Fruit fly (Drosophila melanogaster) whole organism, adult: Measurements from ENCODE around the gene Uba5.

Source experiments
- CG11617 ChIP-seq: fragments of 200-800 bp; sonication (Bioruptor generic); optimal IDR thresholded peaks from 2 replicates; lab custom pipeline; 2017; ENCODE audit warnings: mild to moderate bottlenecking, missing biosample characterization, missing genetic modification reagents, missing genetic modification characterization
- CG12768 ChIP-seq: fragments of 200-800 bp; sonication (Bioruptor generic); optimal IDR thresholded peaks from 2 replicates; lab custom pipeline; 2017; ENCODE audit warnings: missing biosample characterization, missing genetic modification characterization, mild to moderate bottlenecking, moderate library complexity, missing genetic modification reagents
- CG14711 ChIP-seq: fragments of 200-800 bp; sonication (Bioruptor generic); optimal IDR thresholded peaks from 2 replicates; lab custom pipeline; 2018; ENCODE audit warnings: missing biosample characterization, mild to moderate bottlenecking, missing genetic modification characterization, moderate library complexity
- CG1620 ChIP-seq: fragments of 200-800 bp; sonication (Bioruptor generic); optimal IDR thresholded peaks from 2 replicates; lab custom pipeline; 2016; ENCODE audit warnings: missing biosample characterization, missing genetic modification characterization
- CG33017 ChIP-seq: fragments of 200-800 bp; sonication (Bioruptor generic); optimal IDR thresholded peaks from 2 replicates; lab custom pipeline; 2018; ENCODE audit warnings: missing biosample characterization, mild to moderate bottlenecking, missing genetic modification characterization, moderate library complexity
- CG5204 ChIP-seq: fragments of 200-800 bp; sonication (Bioruptor generic); optimal IDR thresholded peaks from 2 replicates; lab custom pipeline; 2016; ENCODE audit warnings: missing biosample characterization, missing genetic modification characterization
- CG7045 ChIP-seq: fragments of 200-800 bp; sonication (Bioruptor generic); optimal IDR thresholded peaks from 2 replicates; lab custom pipeline; 2017; ENCODE audit warnings: missing biosample characterization, mild to moderate bottlenecking, missing genetic modification characterization
- CG7101 ChIP-seq: fragments of 200-800 bp; sonication (Bioruptor generic); optimal IDR thresholded peaks from 2 replicates; lab custom pipeline; 2018; ENCODE audit warnings: missing biosample characterization, mild to moderate bottlenecking, missing genetic modification characterization, moderate library complexity
- Clk ChIP-seq: fragments of 200-800 bp; sonication (Bioruptor generic); optimal IDR thresholded peaks from 2 replicates; lab custom pipeline; 2017; ENCODE audit warnings: missing biosample characterization, missing genetic modification characterization
- Crg-1 ChIP-seq: fragments of 200-800 bp; sonication (Bioruptor generic); optimal IDR thresholded peaks from 2 replicates; lab custom pipeline; 2016; ENCODE audit warnings: missing biosample characterization, missing genetic modification characterization
- Hr96 ChIP-seq: fragments of 200-800 bp; sonication (Bioruptor generic); optimal IDR thresholded peaks from 2 replicates; lab custom pipeline; 2016; ENCODE audit warnings: missing biosample characterization, missing genetic modification characterization
- Mnt ChIP-seq: fragments of 200-800 bp; sonication (Bioruptor generic); optimal IDR thresholded peaks from 2 replicates; lab custom pipeline; 2016; ENCODE audit warnings: missing biosample characterization, mild to moderate bottlenecking, missing genetic modification characterization
- bab1 ChIP-seq: fragments of 200-800 bp; sonication (Bioruptor generic); optimal IDR thresholded peaks from 3 replicates; lab custom pipeline; 2019; ENCODE audit warnings: missing biosample characterization, mild to moderate bottlenecking, missing genetic modification characterization, moderate library complexity
- cic ChIP-seq: fragments of 200-800 bp; sonication (Bioruptor generic); optimal IDR thresholded peaks from 2 replicates; lab custom pipeline; 2017; ENCODE audit warnings: missing biosample characterization, mild to moderate bottlenecking, missing genetic modification characterization, moderate library complexity
- cnc ChIP-seq, 2 experiments: fragments of >200 bp; optimal IDR thresholded peaks; 2 replicates each; lab custom pipeline; 2017
- kay ChIP-seq: fragments of 200-800 bp; sonication (Bioruptor generic); peaks from one replicate; lab custom pipeline; 2016; ENCODE audit warnings: missing biosample characterization, missing genetic modification characterization, borderline replicate concordance
- ovo ChIP-seq: fragments of 200-800 bp; sonication (Bioruptor generic); optimal IDR thresholded peaks from 2 replicates; lab custom pipeline; 2016; ENCODE audit warnings: missing biosample characterization, missing genetic modification characterization
- pad ChIP-seq: fragments of 200-800 bp; sonication (Bioruptor generic); optimal IDR thresholded peaks from 3 replicates; lab custom pipeline; 2017; ENCODE audit warnings: missing biosample characterization, missing genetic modification characterization, mild to moderate bottlenecking, moderate library complexity, missing genetic modification reagents
- tj ChIP-seq: fragments of 200-800 bp; sonication (Bioruptor generic); optimal IDR thresholded peaks from 3 replicates; lab custom pipeline; 2017; ENCODE audit warnings: missing biosample characterization, mild to moderate bottlenecking, missing genetic modification characterization, moderate library complexity
- toe ChIP-seq: fragments of 200-800 bp; sonication (Bioruptor generic); optimal IDR thresholded peaks from 2 replicates; lab custom pipeline; 2016; ENCODE audit warnings: missing biosample characterization, missing genetic modification characterization

Uba5 gene

DNA sequence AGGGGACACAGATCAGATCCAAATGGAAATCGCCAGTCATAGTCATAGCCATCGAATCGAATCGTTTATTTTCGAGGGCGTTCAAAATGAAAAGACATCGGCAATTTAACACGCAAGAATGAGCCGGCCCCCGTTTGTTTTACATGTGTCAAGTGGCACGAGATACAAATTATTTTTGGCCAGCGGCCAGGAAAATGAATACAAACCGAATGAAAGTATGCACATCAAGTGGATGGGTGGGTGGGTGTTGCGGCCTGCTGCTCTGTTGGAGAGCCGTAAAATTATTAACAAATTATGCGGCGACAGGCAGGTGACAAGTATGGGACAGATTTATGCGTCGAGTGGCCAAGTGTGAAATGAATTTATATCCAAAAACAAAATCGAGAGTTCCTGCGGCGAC is 19.3 kb upstream of the Uba5 start:
- no peak for TF ChIP-seq CG14711
- TF ChIP-seq toe (GFP tag; lab: Kevin White, UChicago), result no peak
- no peak for TF ChIP-seq pad (GFP tag; lab: Kevin White, UChicago)
- TF ChIP-seq bab1 (GFP tag; lab: Kevin White, UChicago), result no peak
- TF ChIP-seq CG12768 (GFP tag; lab: Kevin White, UChicago), result no peak
- no peak for TF ChIP-seq CG7045 (GFP tag; lab: Kevin White, UChicago)
- no peak for TF ChIP-seq cnc (optimal IDR thresholded peaks at IDR 0.05; lab: Kevin White, UChicago)
- no peak for TF ChIP-seq CG5204 (GFP tag; lab: Kevin White, UChicago)
- TF ChIP-seq CG1620, result no peak
- TF ChIP-seq Mnt (GFP tag; lab: Kevin White, UChicago), result no peak
- TF ChIP-seq tj (GFP tag; lab: Kevin White, UChicago), result no peak

DNA sequence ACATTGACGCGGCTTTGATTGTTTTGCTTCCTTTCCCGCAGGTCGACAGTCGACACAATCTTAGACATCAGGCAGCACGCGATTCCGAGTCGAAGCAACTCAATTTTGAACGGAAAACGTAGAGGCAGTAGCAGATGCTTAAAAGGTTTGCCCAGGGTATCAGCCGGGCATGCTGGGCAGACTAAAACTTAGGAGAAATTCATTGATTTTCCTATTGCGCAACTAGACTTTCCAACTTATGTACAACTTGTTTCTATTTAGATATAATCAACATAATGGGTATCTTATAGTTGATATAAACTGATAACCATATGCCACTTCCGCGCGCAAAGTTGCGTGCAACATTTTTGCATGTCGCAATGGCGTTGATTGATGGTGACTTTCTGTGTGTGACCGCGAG is 16.6 kb upstream of the Uba5 start:
- TF ChIP-seq Hr96 (GFP tag; lab: Kevin White, UChicago) (no peak), CG33017 (tag; lab: Kevin White, UChicago) (no peak), cnc (optimal IDR thresholded peaks at IDR 0.05; lab: Kevin White, UChicago) (no peak), tj (GFP tag; lab: Kevin White, UChicago) (no peak), bab1 (GFP tag; lab: Kevin White, UChicago) (no peak), ovo (GFP tag; lab: Kevin White, UChicago) (no peak), CG1620 (no peak), kay (GFP tag; lab: Kevin White, UChicago) (no peak), CG12768 (GFP tag; lab: Kevin White, UChicago) (no peak)

DNA sequence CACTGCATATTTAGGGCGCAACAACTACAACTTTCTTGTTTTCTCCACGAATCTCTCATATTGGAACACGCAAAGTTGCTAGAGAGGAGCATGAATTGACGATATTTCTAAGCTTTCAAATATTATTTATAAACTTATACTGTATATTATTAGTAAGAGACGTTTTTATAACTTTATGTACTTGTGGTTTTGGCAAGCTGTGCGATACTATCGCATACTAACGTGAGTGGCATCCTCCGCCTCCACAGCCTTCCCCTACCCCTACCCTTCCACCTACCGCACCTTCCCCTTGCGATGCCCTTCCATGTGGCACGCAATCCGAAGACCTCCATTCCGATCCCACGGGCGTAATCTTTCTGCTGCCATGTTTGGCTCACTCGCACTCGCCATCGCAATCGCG is 15.0 kb upstream of the Uba5 start:
- TF ChIP-seq CG1620, result no peak
- TF ChIP-seq toe (GFP tag; lab: Kevin White, UChicago), result no peak
- TF ChIP-seq CG14711, result no peak
- TF ChIP-seq ovo (GFP tag; lab: Kevin White, UChicago), result no peak
- TF ChIP-seq CG7101 (tag; lab: Kevin White, UChicago), result no peak
- no peak for TF ChIP-seq tj (GFP tag; lab: Kevin White, UChicago)
- no peak for TF ChIP-seq kay (GFP tag; lab: Kevin White, UChicago)
- no peak for TF ChIP-seq bab1 (GFP tag; lab: Kevin White, UChicago)
- no peak for TF ChIP-seq CG11617 (GFP tag; lab: Kevin White, UChicago)
- TF ChIP-seq Mnt (GFP tag; lab: Kevin White, UChicago), result no peak
- TF ChIP-seq Hr96 (GFP tag; lab: Kevin White, UChicago), result no peak
- TF ChIP-seq CG7045 (GFP tag; lab: Kevin White, UChicago), result no peak
- TF ChIP-seq Crg-1, result no peak
- no peak for TF ChIP-seq cnc (optimal IDR thresholded peaks at IDR 0.05; lab: Kevin White, UChicago)
- no peak for TF ChIP-seq CG12768 (GFP tag; lab: Kevin White, UChicago)

DNA sequence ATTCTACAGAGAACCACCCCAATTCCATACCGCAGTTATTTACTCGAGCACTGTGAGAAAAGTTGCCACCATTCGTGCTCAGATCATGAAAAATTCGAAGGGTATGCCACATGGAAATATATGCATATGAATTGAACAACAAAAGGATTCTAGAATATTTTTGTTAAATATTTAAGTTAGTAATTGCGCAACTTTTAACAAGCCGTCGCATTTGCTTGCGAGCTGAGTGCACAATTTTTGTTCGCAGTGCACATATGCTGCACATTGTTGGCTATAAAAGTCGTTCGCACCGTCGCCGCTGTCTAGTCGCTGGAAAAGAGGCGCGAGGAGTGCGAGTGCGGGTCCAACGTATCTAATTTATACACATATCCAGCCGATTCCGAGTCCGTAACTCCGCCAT is 6.6 kb upstream of the Uba5 start, which contains the start of gene Cyp4g15:
Gene Cyp4g15, plus strand, starts transcription at position 301 of the 400 bp plus-strand sequence.
- TF ChIP-seq CG14711, result no peak
- TF ChIP-seq CG12768 (GFP tag; lab: Kevin White, UChicago), result no peak
- no peak for TF ChIP-seq bab1 (GFP tag; lab: Kevin White, UChicago)
- TF ChIP-seq Hr96 (GFP tag; lab: Kevin White, UChicago), result no peak
- TF ChIP-seq kay (GFP tag; lab: Kevin White, UChicago), result no peak
- TF ChIP-seq pad (GFP tag; lab: Kevin White, UChicago), result no peak
- no peak for TF ChIP-seq Clk (GFP tag; lab: Kevin White, UChicago)
- TF ChIP-seq CG7101 (tag; lab: Kevin White, UChicago), result no peak
- TF ChIP-seq toe (GFP tag; lab: Kevin White, UChicago), result no peak
- no peak for TF ChIP-seq Crg-1

DNA sequence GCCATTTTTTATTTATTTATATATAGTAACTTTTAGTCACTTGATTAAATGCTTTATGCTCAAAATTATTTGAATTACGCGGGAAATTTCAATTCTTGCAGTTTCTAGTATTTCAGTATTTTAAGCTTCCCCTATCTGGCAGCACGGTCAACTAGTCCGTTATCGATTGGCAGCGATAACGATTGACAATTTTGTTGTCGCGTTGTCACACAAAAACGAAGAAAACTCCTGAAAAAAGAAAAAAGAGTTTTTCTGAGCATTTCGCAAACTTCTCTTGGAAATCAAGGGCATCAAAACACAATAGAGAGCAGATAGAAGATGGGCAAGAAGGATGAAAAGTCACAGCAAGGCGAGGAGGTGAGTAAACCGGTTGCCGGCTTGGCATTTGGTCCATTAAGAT is 1.8 kb downstream of the Uba5 start, which contains the start of gene Spase25:
Gene Spase25, plus strand, starts transcription at position 176 of the 400 bp plus-strand sequence.
- TF ChIP-seq CG7045 (GFP tag; lab: Kevin White, UChicago) (no peak), bab1 (GFP tag; lab: Kevin White, UChicago) (peak; percentile 60), CG12768 (GFP tag; lab: Kevin White, UChicago) (no peak)

DNA sequence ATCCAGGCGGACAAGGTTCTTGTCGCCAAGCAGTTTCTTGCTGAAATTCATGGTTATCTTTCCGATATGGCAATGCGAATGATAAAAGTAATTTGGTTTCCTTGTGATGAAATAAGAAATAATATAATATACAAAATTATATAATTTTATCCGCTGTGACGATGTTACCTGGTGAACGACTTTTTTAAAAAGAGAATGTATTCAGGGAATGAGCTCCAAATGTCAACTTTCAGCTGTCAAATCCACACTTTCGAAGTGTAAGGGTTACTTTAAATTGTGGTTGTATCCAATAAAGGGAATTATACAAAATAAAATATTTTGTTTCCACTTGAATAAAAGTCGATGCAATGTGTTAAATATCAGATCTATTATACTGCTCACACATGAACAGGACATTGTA is 8.2 kb downstream of the Uba5 start, which contains the start of gene CG33235:
Gene CG33235, minus strand, starts transcription at position 101 of the 400 bp plus-strand sequence.
- TF ChIP-seq cnc (optimal IDR thresholded peaks at IDR 0.05; lab: Kevin White, UChicago) (no peak), toe (GFP tag; lab: Kevin White, UChicago) (no peak), cic (GFP tag; lab: Kevin White, UChicago) (no peak), pad (GFP tag; lab: Kevin White, UChicago) (no peak), CG5204 (GFP tag; lab: Kevin White, UChicago) (no peak), kay (GFP tag; lab: Kevin White, UChicago) (no peak), CG11617 (GFP tag; lab: Kevin White, UChicago) (no peak), ovo (GFP tag; lab: Kevin White, UChicago) (no peak), tj (GFP tag; lab: Kevin White, UChicago) (no peak), Clk (GFP tag; lab: Kevin White, UChicago) (no peak), Hr96 (GFP tag; lab: Kevin White, UChicago) (no peak), CG12768 (GFP tag; lab: Kevin White, UChicago) (no peak), CG14711 (no peak), Crg-1 (no peak), Mnt (GFP tag; lab: Kevin White, UChicago) (no peak), CG7101 (tag; lab: Kevin White, UChicago) (no peak), CG1620 (no peak), CG7045 (GFP tag; lab: Kevin White, UChicago) (no peak), bab1 (GFP tag; lab: Kevin White, UChicago) (no peak), CG33017 (tag; lab: Kevin White, UChicago) (no peak)
